Worm (Caenorhabditis elegans): ENCODE results near the gene Y62H9A.16.

DNA sequence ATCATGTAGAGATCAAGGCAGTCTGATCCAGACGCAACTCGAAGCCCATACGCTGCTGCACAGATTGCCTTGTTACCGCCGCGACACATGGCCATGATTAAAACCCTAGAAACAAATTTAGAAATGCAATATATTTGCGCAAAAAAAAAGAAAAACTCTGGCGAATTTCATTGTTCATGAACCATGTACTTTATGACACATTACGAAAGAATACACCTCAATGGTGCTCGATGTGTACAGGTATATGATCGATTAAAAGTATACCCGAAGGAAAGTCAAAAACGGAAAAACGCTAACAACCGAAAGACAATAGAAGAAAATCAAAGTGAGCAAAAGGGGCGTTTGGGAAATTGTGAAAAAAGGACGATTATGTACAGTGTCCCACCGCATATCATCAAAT is 25.8 kb upstream of the Y62H9A.16 start, which contains the start of gene Y62H9A.8:
- TF ChIP-seq mec-3 (tag; optimal IDR thresholded peaks at IDR 0.05; ENCODE audit: borderline replicate concordance) = no peak
- no peak for TF ChIP-seq tbx-2 (tag; optimal IDR thresholded peaks at IDR 0.05)
- no peak for TF ChIP-seq pax-1 (tag; optimal IDR thresholded peaks at IDR 0.05)
- no peak for TF ChIP-seq nfya-1 (tag; optimal IDR thresholded peaks at IDR 0.05)
- no peak for TF ChIP-seq ceh-31 (tag; optimal IDR thresholded peaks at IDR 0.05)
- TF ChIP-seq unc-55 (GFP tag; optimal IDR thresholded peaks at IDR 0.05) = no peak
- TF ChIP-seq fkh-6 (tag; optimal IDR thresholded peaks at IDR 0.05) = no peak
- TF ChIP-seq zip-5 (tag; optimal IDR thresholded peaks at IDR 0.05) = no peak
- TF ChIP-seq C38D4.7 (GFP tag; optimal IDR thresholded peaks at IDR 0.05) = no peak
- no peak for TF ChIP-seq Y22D7AL.16 (tag; optimal IDR thresholded peaks at IDR 0.05)
- no peak for TF ChIP-seq fkh-10 (GFP tag; optimal IDR thresholded peaks at IDR 0.05)
- TF ChIP-seq ama-1 (optimal IDR thresholded peaks at IDR 0.05) = no peak
